Worm (Caenorhabditis elegans) whole organism, L3 larva: ENCODE measurements around the gene txt-13.

ENCODE experiments used
- ceh-16 ChIP-seq: sonication (generic microtip); optimal IDR thresholded peaks from 2 replicates; lab custom pipeline; 2017; ENCODE audit warnings: missing biosample characterization, missing genetic modification characterization
- ceh-82 ChIP-seq: fragments of 150-350 bp; optimal IDR thresholded peaks from 2 replicates; lab custom pipeline; 2014; ENCODE audit warnings: missing biosample characterization, missing genetic modification characterization
- egl-27 ChIP-seq: sonication (generic microtip); optimal IDR thresholded peaks from 4 replicates; lab custom pipeline; 2017; ENCODE audit warnings: missing biosample characterization, missing genetic modification reagents, missing genetic modification characterization
- mdl-1 ChIP-seq: fragments of 150-350 bp; optimal IDR thresholded peaks from 2 replicates; lab custom pipeline; 2014; ENCODE audit warnings: missing biosample characterization, missing genetic modification characterization
- nhr-11 ChIP-seq: fragments of 150-350 bp; optimal IDR thresholded peaks from 2 replicates; lab custom pipeline; 2014; ENCODE audit warnings: missing biosample characterization, missing genetic modification characterization
- nhr-25 ChIP-seq: sonication (generic microtip); optimal IDR thresholded peaks from 2 replicates; lab custom pipeline; 2017; ENCODE audit warnings: missing biosample characterization, missing genetic modification characterization
- nhr-43 ChIP-seq: sonication (generic microtip); optimal IDR thresholded peaks from 2 replicates; lab custom pipeline; 2016; ENCODE audit warnings: mild to moderate bottlenecking, missing genetic modification characterization, missing compliant biosample characterization; ENCODE audit not compliant: poor library complexity, severe bottlenecking
- pqm-1 ChIP-seq: fragments of 150-350 bp; optimal IDR thresholded peaks from 2 replicates; lab custom pipeline; 2017; ENCODE audit warnings: missing biosample characterization, missing genetic modification characterization, inconsistent platforms

DNA sequence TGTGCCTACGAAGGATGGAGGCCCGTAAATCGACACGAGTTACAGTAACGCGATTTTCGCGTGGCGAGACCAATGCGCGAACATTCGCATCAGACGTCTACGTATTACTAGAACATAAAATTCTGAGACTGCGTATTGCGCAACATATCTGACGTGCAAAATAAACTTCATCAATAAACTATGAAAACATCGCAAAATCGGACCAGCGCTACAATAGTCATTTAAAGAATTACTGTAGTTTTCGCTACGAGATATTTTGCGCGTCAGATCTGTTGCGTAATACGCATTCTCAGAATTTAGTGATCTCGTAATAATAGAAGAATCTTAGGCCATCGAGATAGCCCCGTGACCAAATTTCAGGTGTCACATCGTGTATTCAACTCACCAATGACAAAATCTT is 23.9 kb downstream of the txt-13 start:
- TF ChIP-seq egl-27 = no peak
- TF ChIP-seq nhr-43 (tag; lab: Kevin White, UChicago) = no peak
- no peak for TF ChIP-seq ceh-82 (tag; lab: Kevin White, UChicago)
- TF ChIP-seq nhr-25 = no peak
- no peak for TF ChIP-seq nhr-11 (tag; lab: Kevin White, UChicago)
- TF ChIP-seq mdl-1 (tag; lab: Kevin White, UChicago) = no peak
- no peak for TF ChIP-seq ceh-16 (tag; lab: Kevin White, UChicago)
- no peak for TF ChIP-seq pqm-1
